Worm (Caenorhabditis elegans): ENCODE results near the gene mrps-11.

The mrps-11 gene

DNA sequence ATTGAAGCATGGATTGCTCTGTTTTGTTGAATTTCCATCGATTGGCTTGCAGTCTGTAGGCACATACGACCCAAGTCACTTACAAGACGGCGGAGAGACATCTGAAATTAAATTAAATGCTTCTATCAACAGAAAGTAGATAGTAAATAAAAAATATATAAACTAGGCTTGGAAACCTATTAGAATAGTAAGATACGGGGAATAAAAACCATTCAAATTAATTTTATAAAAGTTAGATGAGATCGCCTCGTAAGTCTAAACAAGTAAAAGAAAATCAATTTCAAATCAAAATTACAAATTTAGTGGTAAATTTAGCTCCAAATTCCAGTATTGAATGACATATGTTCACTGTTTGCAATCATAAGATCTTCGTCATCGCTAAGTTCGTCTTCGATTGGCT is at the start of gene mrps-11:
mrps-11 (minus strand) TSS at position 101 of the 400 bp plus-strand sequence.
- TF ChIP-seq sox-4 (tag; optimal IDR thresholded peaks at IDR 0.05) (no peak), nhr-20 (tag; optimal IDR thresholded peaks at IDR 0.05) (no peak), vab-15 (tag; optimal IDR thresholded peaks at IDR 0.05) (no peak), ceh-90 (tag; optimal IDR thresholded peaks at IDR 0.05) (no peak), unc-86 (tag; optimal IDR thresholded peaks at IDR 0.05) (no peak), nhr-85 (tag) (no peak), ets-5 (GFP tag; IDR thresholded peaks at IDR 0.05) (no peak), lin-35 (GFP tag; optimal IDR thresholded peaks at IDR 0.05) (no peak), nhr-11 (tag; optimal IDR thresholded peaks at IDR 0.05) (no peak), nhr-28 (tag; optimal IDR thresholded peaks at IDR 0.05) (no peak), ama-1 (optimal IDR thresholded peaks at IDR 0.05) (no peak), hpl-2 (GFP tag; optimal IDR thresholded peaks at IDR 0.05) (no peak), unc-130 (tag; optimal IDR thresholded peaks at IDR 0.05) (no peak)

DNA sequence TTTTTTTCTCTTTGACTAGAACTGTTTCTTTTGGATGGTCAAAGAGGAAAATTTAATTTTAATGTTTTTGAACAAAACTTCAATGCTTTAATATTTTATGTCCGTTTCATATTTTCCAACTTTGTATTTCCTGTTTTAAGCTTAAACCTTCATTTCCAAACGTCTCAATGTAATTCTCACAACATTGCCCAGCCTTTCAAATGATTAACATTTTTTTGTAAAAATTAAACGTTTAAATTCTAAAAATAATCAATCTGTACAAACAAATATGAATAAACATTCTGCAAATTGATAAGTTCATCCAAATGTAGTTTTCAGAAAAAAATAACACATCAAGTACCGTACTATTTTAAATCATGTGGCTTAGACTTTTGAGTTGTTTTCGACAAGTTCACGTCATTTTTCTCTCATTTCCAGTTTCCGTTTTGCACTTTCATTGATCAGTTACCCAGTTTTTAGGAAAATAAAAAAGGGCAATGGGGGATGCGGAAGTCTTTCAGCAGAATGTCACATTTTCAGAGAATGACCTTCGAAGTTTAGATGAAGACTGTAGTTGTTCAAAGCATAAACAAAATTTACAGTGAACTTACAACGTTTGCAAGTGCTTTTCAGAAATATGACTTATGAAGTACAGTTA is 48.4 kb upstream of the mrps-11 start:
- TF ChIP-seq efl-3 (GFP tag; optimal IDR thresholded peaks at IDR 0.05), result no peak
- peak in 1 of 2 experiments; percentile 2 for TF ChIP-seq lsy-2 (tag; optimal IDR thresholded peaks at IDR 0.05)

DNA sequence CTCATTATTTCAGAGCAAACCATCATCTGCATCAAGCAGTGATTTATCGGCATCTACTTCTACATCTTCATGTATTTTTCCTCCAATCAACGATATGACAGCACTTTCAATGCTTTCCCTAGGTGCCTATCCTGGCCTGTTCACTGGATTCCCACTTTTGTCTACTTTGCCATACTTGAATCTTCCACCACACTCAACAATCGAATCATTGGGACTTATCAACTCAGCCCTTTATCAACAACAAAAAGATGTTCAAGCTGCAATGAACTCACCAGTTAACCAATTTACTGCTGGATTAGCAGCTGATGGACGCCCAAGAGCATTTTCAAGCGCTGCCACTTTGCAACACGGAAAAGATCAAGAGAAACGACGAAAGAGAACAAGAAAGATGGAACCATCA is 46.8 kb upstream of the mrps-11 start:
- TF ChIP-seq lin-35 (GFP tag; optimal IDR thresholded peaks at IDR 0.05), result no peak
- no peak for TF ChIP-seq Y116A8C.19 (tag; optimal IDR thresholded peaks at IDR 0.05; ENCODE audit: borderline replicate concordance)
- no peak for TF ChIP-seq ama-1 (optimal IDR thresholded peaks at IDR 0.05)
- no peak for TF ChIP-seq lir-3 (tag; optimal IDR thresholded peaks at IDR 0.05; ENCODE audit: poor library complexity)
- TF ChIP-seq tbx-2 (tag; optimal IDR thresholded peaks at IDR 0.05), result no peak
- TF ChIP-seq lin-39 (tag; optimal IDR thresholded peaks at IDR 0.05), result no peak
- TF ChIP-seq zip-4 (GFP tag; optimal IDR thresholded peaks at IDR 0.05), result no peak
- no peak for TF ChIP-seq lin-14 (GFP tag; optimal IDR thresholded peaks at IDR 0.05)
- TF ChIP-seq tlp-1 (tag; optimal IDR thresholded peaks at IDR 0.05), result no peak
- no peak for TF ChIP-seq ceh-63 (GFP tag; optimal IDR thresholded peaks at IDR 0.05)
- no peak for TF ChIP-seq blmp-1 (tag; optimal IDR thresholded peaks at IDR 0.05)
- no peak for TF ChIP-seq C04F5.9 (tag; optimal IDR thresholded peaks at IDR 0.05)
- TF ChIP-seq nhr-11 (tag; optimal IDR thresholded peaks at IDR 0.05), result no peak
- no peak for TF ChIP-seq nhr-76 (tag; optimal IDR thresholded peaks at IDR 0.05)
- TF ChIP-seq nhr-19 (GFP tag; conservative IDR thresholded peaks at IDR 0.05), result no peak
- no peak for TF ChIP-seq ztf-4 (tag; optimal IDR thresholded peaks at IDR 0.05)
- TF ChIP-seq rnt-1 (tag; optimal IDR thresholded peaks at IDR 0.05), result no peak
- TF ChIP-seq efl-3 (GFP tag; optimal IDR thresholded peaks at IDR 0.05), result no peak
- no peak for TF ChIP-seq isw-1 (GFP tag; IDR thresholded peaks at IDR 0.05)
- no peak for TF ChIP-seq hpl-2 (GFP tag; optimal IDR thresholded peaks at IDR 0.05)

DNA sequence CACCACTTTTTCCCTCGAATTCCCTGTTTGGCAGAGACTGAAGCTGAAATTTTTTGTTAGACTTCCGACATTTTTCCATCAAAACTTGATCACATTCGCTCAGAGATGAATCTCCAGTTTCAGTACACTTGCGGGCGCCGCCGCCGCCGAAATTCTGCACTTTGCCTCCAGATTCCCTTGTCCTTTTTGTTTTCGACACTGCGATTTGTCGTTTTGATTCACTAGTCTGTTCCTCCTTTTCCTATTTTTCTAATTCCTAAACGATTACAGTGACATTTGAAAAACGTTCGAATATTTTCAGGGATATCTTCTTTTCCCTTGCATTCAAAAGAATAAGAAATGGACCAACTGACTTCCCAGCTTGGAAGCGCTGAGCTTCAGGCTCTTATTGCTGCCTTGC is 46.3 kb upstream of the mrps-11 start, which contains the start of gene F45D3.2:
F45D3.2 (plus strand) TSS at position 301 of the 400 bp plus-strand sequence.
- TF ChIP-seq snu-23 (GFP tag; optimal IDR thresholded peaks at IDR 0.05) (no peak), pax-3 (tag; optimal IDR thresholded peaks at IDR 0.05) (no peak), ceh-90 (tag; optimal IDR thresholded peaks at IDR 0.05) (no peak), sox-4 (tag; optimal IDR thresholded peaks at IDR 0.05) (no peak), fos-1 (tag; optimal IDR thresholded peaks at IDR 0.05) (no peak), F16B12.6 (tag; optimal IDR thresholded peaks at IDR 0.05) (no peak), C16A3.4 (tag; optimal IDR thresholded peaks at IDR 0.05) (no peak), nhr-85 (tag) (no peak), rnt-1 (tag; optimal IDR thresholded peaks at IDR 0.05) (no peak), zip-4 (GFP tag; optimal IDR thresholded peaks at IDR 0.05) (no peak), swsn-7 (tag; optimal IDR thresholded peaks at IDR 0.05) (no peak), tbx-2 (tag; optimal IDR thresholded peaks at IDR 0.05) (no peak), ceh-63 (GFP tag; optimal IDR thresholded peaks at IDR 0.05) (no peak), nhr-90 (tag; optimal IDR thresholded peaks at IDR 0.05; ENCODE audit: poor library complexity) (no peak), C34B4.2 (tag; optimal IDR thresholded peaks at IDR 0.05) (no peak), lin-35 (GFP tag; optimal IDR thresholded peaks at IDR 0.05) (no peak), nhr-20 (tag; optimal IDR thresholded peaks at IDR 0.05) (no peak)

Measured in whole organism, L1 larva.